Worm (Caenorhabditis elegans): Measurements from ENCODE around the gene zig-10.
A peak's percentile ranks its signal among the peaks of the same experiment; 100 is the strongest.

zig-10 gene

DNA sequence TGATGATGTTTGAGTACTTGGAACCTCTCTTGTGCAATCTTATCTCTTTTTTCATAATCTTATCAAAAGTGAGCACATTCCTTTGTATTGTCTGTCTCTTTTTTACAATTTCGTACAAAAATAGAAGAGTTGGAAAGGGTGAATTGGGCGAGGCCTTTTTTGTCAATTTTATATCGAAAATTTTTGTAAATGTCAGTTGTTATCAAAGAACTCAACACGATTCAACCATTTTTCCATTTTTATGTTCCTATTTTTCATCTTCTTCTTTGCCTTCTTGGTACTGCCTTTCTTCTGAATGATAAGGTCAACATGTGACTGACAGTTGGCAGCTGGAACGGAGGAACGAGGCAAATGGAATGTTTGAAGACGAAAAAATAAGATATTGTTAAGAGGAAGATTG lies 15.3 kb downstream of the zig-10 start (continued):
- TF ChIP-seq ceh-40 (GFP tag; IDR thresholded peaks at IDR 0.05) (no peak), lin-40 (tag; optimal IDR thresholded peaks at IDR 0.05) (peak; percentile 12), ztf-28 (GFP tag; IDR thresholded peaks at IDR 0.05) (no peak), let-607 (tag; optimal IDR thresholded peaks at IDR 0.05) (peak in 1 of 2 experiments; percentile 24)

DNA sequence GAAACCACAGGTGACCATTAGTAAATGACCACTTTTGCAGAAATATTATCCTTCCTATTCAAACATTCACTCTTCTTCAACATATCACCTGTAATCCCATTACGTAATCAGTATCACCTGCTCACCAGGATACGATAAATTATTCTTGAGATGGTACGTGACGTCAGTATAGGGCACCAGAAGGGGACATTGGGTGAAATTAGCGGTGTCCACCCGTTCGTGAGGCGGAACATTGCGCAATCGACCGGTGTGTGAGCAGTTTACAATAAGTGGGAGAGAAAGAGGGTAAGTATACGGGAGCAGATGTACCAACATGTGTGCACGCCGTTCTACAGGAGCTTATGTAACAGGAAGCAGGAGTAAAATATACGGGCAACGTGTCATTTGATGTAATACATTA lies 19.5 kb downstream of the zig-10 start:
- TF ChIP-seq ccch-3 (GFP tag; optimal IDR thresholded peaks at IDR 0.05): no peak
- no peak for TF ChIP-seq B0019.2 (GFP tag; conservative IDR thresholded peaks at IDR 0.05)
- no peak for TF ChIP-seq aptf-3 (GFP tag; IDR thresholded peaks at IDR 0.05)
- no peak for TF ChIP-seq lin-26 (GFP tag; IDR thresholded peaks at IDR 0.05)
- no peak for TF ChIP-seq lin-35 (GFP tag; optimal IDR thresholded peaks at IDR 0.05)
- no peak for TF ChIP-seq lsl-1 (GFP tag; optimal IDR thresholded peaks at IDR 0.05)
- no peak for TF ChIP-seq hmg-1.2 (GFP tag; IDR thresholded peaks at IDR 0.05)
- no peak for TF ChIP-seq tlf-1 (GFP tag; optimal IDR thresholded peaks at IDR 0.05)
- no peak for TF ChIP-seq fkh-3 (tag; optimal IDR thresholded peaks at IDR 0.05)
- no peak for TF ChIP-seq pbrm-1 (GFP tag; IDR thresholded peaks at IDR 0.05)
- TF ChIP-seq egl-18 (GFP tag; IDR thresholded peaks at IDR 0.05): no peak
- TF ChIP-seq hsf-1 (GFP tag; IDR thresholded peaks at IDR 0.05): no peak
- no peak for TF ChIP-seq ztf-26 (tag; optimal IDR thresholded peaks at IDR 0.05)
- no peak for TF ChIP-seq madf-6 (GFP tag; IDR thresholded peaks at IDR 0.05)
- TF ChIP-seq bed-2 (GFP tag; IDR thresholded peaks at IDR 0.05): no peak

DNA sequence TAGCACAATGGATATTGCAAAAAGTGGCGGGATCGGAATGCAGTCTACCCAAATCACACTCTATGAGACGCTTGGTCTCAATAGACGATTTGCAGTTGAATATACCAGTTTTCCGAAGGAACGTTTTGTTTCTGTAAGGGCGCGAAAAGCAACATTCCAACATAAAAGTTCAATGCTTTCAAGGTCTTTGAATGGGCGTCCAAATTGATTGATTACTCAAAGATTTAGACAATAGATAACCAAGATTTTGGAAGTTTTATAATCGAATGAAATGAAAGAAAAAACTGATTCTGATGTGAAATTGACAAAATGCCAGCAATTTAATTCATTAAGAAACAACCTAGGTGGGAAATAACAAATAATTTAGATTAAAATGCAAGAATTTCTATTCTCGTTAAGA lies 20.7 kb downstream of the zig-10 start:
- no peak for TF ChIP-seq ccch-3 (GFP tag; optimal IDR thresholded peaks at IDR 0.05)
- no peak for TF ChIP-seq somi-1 (GFP tag; optimal IDR thresholded peaks at IDR 0.05)
- TF ChIP-seq B0261.1 (tag; optimal IDR thresholded peaks at IDR 0.05): no peak
- TF ChIP-seq cebp-2 (GFP tag; IDR thresholded peaks at IDR 0.05): no peak
- no peak for TF ChIP-seq Y53F4B.3 (GFP tag; IDR thresholded peaks at IDR 0.05)
- TF ChIP-seq let-607 (tag; optimal IDR thresholded peaks at IDR 0.05): no peak
- no peak for TF ChIP-seq ztf-25 (GFP tag; IDR thresholded peaks at IDR 0.05)
- TF ChIP-seq nhr-27 (tag; optimal IDR thresholded peaks at IDR 0.05): no peak
- no peak for TF ChIP-seq zfh-2 (GFP tag; conservative IDR thresholded peaks at IDR 0.05)
- no peak for TF ChIP-seq ztf-26 (tag; optimal IDR thresholded peaks at IDR 0.05)
- TF ChIP-seq nfyb-1 (GFP tag; IDR thresholded peaks at IDR 0.05): no peak

DNA sequence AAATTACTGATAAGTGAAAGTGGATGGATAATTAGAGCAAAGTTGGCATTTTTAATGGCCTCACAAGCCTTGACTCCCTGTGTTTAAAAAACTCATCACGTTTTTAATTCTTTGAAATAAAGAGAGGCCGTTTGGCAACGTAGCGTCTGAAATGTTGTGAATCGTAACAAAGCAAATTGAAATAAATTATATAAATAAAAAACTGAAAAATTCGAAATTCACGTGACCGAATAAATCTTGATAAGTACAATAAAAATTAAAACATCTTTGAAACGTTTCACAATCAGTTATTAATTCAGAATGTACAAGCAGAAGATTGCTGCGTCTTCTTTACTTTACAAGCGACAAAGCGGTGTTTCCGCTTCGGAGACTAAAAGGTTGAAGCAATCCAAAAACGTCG lies 24.3 kb downstream of the zig-10 start, which contains the start of gene K03H9.3:
Gene K03H9.3 (plus strand): TSS at position 301 of the 400 bp plus-strand sequence.
- TF ChIP-seq tbp1 (GFP tag; optimal IDR thresholded peaks at IDR 0.05) (no peak), K12H6.12 (tag; optimal IDR thresholded peaks at IDR 0.05) (no peak), F33H1.4 (GFP tag; IDR thresholded peaks at IDR 0.05) (no peak), sdz-38 (tag; optimal IDR thresholded peaks at IDR 0.05) (no peak), madf-6 (GFP tag; IDR thresholded peaks at IDR 0.05) (no peak), ekl-4 (GFP tag; IDR thresholded peaks at IDR 0.05) (no peak), ZK185.1 (tag; optimal IDR thresholded peaks at IDR 0.05; ENCODE audit: poor library complexity, severe bottlenecking) (no peak), ztf-18 (tag; optimal IDR thresholded peaks at IDR 0.05) (no peak)

DNA sequence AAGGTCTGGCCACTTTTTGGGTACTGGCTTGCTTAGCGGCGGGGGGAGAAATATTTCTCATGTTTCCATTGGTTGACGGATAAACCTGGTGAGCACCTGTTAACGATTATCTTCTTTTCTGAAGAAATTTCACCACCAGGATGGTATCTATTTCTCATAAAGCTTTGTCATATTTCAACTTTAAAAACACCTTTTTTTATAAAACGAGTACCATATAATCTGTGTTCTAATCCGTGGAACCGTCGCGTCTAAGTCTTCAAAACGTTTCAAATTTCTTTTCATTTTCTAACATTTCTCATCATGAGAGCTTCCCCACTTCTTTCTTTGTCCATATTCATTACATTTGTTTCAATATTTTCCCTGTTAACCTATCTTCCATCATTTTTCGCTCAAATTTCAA lies 27.5 kb downstream of the zig-10 start, which contains the start of gene col-75:
Gene col-75 (plus strand): TSS at position 301 of the 400 bp plus-strand sequence.
- no peak for TF ChIP-seq dpff-1 (tag; optimal IDR thresholded peaks at IDR 0.05)
- TF ChIP-seq zfh-2 (GFP tag; conservative IDR thresholded peaks at IDR 0.05): no peak
- TF ChIP-seq bed-1 (GFP tag; IDR thresholded peaks at IDR 0.05): no peak
